Worm (Caenorhabditis elegans) whole organism, L4/young adult: ENCODE results near the gene F35A5.8.

Experiments
- W03F9.2 ChIP-seq: fragments of 150-350 bp; optimal IDR thresholded peaks from 2 replicates; lab custom pipeline; 2014; ENCODE audit warnings: missing biosample characterization, missing genetic modification characterization
- him-1 ChIP-seq: sonication (generic microtip); optimal IDR thresholded peaks from 2 replicates; lab custom pipeline; 2016; ENCODE audit warnings: missing genotype, missing genetic modification reagents, missing genetic modification characterization, missing compliant biosample characterization

DNA sequence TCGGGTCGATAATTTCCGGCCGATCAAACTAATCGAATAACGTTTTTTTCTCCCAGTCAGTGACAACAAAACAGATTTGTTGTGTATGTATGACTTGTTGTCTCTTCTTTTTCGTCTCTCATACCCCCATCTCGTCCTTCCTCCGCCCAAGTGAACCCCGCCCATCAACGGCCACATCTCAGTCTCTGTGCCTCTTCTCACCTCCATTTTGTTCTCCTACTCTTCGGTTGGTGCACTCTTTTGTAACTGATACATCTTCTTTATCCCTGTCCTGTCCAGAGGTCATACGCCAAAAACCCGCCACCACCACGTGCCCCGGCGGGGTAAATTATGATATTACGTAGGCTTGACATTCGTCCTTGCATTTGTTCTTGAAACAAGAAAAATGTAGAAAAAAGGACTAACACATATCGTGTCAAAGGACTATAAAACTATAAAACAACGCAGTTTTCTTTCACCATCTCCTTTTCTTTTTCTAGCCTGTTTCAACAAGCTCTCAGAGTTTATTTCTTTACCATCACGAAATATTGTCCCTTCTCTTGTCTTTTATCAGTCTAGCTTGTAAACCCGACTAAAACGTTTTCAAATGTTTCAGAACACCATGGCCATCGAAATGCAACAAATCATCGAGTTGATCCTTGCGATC is 15.7 kb downstream of the F35A5.8 start, which contains the start of gene pmpl-1:
- TF ChIP-seq W03F9.2 (tag; lab: Kevin White, UChicago) (no peak), him-1 (tag; lab: Kevin White, UChicago) (no peak)
